ENCODE assay signal across 2 worm cellular contexts in the genomic region with DNA sequence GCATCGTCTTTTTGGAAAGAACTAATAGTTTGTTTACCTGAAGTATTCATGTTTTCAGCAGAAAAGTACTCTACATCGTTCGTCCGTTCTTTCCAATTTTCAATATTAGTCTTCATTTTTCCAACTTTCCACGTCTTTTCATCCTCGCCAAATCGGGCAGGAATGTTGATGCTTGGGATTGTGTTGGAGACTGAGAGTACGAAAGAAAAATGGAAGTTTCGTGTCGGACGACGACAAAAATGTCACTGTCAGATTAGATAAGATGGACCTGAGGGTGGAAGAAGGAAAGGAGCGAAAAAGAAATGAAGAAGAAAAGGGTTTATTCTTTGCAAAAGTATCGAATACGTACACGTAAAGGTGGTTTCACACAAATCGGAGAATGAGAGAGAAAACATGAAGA.
TF ChIP-seq lines count a peak whose summit lies in the region.

No protein-coding gene starts in this region.

TF ChIP-seq in whole organism, L1 larva, 84 proteins besides CTCF, POLR2A, EP300 and RAD21 (continued from another document):
- TF ChIP-seq ztf-11 (tag; optimal IDR thresholded peaks at IDR 0.05; lab: Kevin White, UChicago): no peak
- TF ChIP-seq lin-13 (GFP tag; optimal IDR thresholded peaks at IDR 0.05; lab: Kevin White, UChicago): no peak
- TF ChIP-seq C04F5.9 (tag; optimal IDR thresholded peaks at IDR 0.05; lab: Kevin White, UChicago): no peak
- no peak for TF ChIP-seq C16A3.4 (tag; optimal IDR thresholded peaks at IDR 0.05; lab: Kevin White, UChicago)
- TF ChIP-seq nhr-47 (tag; optimal IDR thresholded peaks at IDR 0.05; lab: Kevin White, UChicago): no peak
- no peak for TF ChIP-seq sox-4 (tag; optimal IDR thresholded peaks at IDR 0.05; lab: Kevin White, UChicago)
- TF ChIP-seq ceh-82 (tag; optimal IDR thresholded peaks at IDR 0.05; lab: Kevin White, UChicago): no peak
- TF ChIP-seq mep-1 (tag; optimal IDR thresholded peaks at IDR 0.05; lab: Kevin White, UChicago): no peak
- TF ChIP-seq fkh-10 (GFP tag; optimal IDR thresholded peaks at IDR 0.05; lab: Kevin White, UChicago): no peak
- no peak for TF ChIP-seq sptf-1 (tag; optimal IDR thresholded peaks at IDR 0.05; lab: Kevin White, UChicago)
- peak; percentile 81 for TF ChIP-seq blmp-1 (tag; optimal IDR thresholded peaks at IDR 0.05; lab: Kevin White, UChicago)
- no peak for TF ChIP-seq unc-86 (tag; optimal IDR thresholded peaks at IDR 0.05; lab: Kevin White, UChicago)
- no peak for TF ChIP-seq hpl-2 (GFP tag; optimal IDR thresholded peaks at IDR 0.05; lab: Kevin White, UChicago)
- TF ChIP-seq hlh-4 (tag; optimal IDR thresholded peaks at IDR 0.05; lab: Kevin White, UChicago): no peak
- no peak for TF ChIP-seq ceh-63 (GFP tag; optimal IDR thresholded peaks at IDR 0.05; lab: Kevin White, UChicago)
- no peak for TF ChIP-seq ceh-90 (tag; optimal IDR thresholded peaks at IDR 0.05; lab: Kevin White, UChicago)
- no peak for TF ChIP-seq ets-5 (GFP tag; IDR thresholded peaks at IDR 0.05; lab: Robert Waterston, UW)
- TF ChIP-seq grh-1 (GFP tag; IDR thresholded peaks at IDR 0.05; lab: Robert Waterston, UW): no peak
- no peak for TF ChIP-seq efl-3 (GFP tag; optimal IDR thresholded peaks at IDR 0.05; lab: Kevin White, UChicago)
- TF ChIP-seq tlp-1 (tag; optimal IDR thresholded peaks at IDR 0.05; lab: Kevin White, UChicago): no peak
- TF ChIP-seq nhr-19 (GFP tag; conservative IDR thresholded peaks at IDR 0.05; lab: Robert Waterston, UW): no peak
- TF ChIP-seq elt-2 (tag; optimal IDR thresholded peaks at IDR 0.05; lab: Kevin White, UChicago): no peak
- TF ChIP-seq ama-1 (optimal IDR thresholded peaks at IDR 0.05; lab: Kevin White, UChicago): no peak
- no peak for TF ChIP-seq snpc-4 (tag; optimal IDR thresholded peaks at IDR 0.05; lab: Kevin White, UChicago)
- no peak for TF ChIP-seq pax-3 (tag; optimal IDR thresholded peaks at IDR 0.05; lab: Kevin White, UChicago)
- peak; percentile 10 for TF ChIP-seq nhr-71 (tag; optimal IDR thresholded peaks at IDR 0.05; lab: Kevin White, UChicago)
- TF ChIP-seq fkh-4 (tag; optimal IDR thresholded peaks at IDR 0.05; lab: Kevin White, UChicago; ENCODE audit: borderline replicate concordance): no peak
- TF ChIP-seq mef-2 (tag; optimal IDR thresholded peaks at IDR 0.05; lab: Kevin White, UChicago): no peak
- TF ChIP-seq nhr-20 (tag; optimal IDR thresholded peaks at IDR 0.05; lab: Kevin White, UChicago): peak; percentile 15
- no peak for TF ChIP-seq egl-27 (tag; optimal IDR thresholded peaks at IDR 0.05; lab: Kevin White, UChicago)
- no peak for TF ChIP-seq mab-9 (GFP tag; IDR thresholded peaks at IDR 0.05; lab: Robert Waterston, UW)
- TF ChIP-seq fkh-8 (tag; optimal IDR thresholded peaks at IDR 0.05; lab: Kevin White, UChicago): no peak
- no peak for TF ChIP-seq hlh-17 (GFP tag; optimal IDR thresholded peaks at IDR 0.05; lab: Kevin White, UChicago; ENCODE audit: borderline replicate concordance)
- no peak for TF ChIP-seq nhr-77 (tag; optimal IDR thresholded peaks at IDR 0.05; lab: Kevin White, UChicago)
- TF ChIP-seq unc-98 (GFP tag; IDR thresholded peaks at IDR 0.05; lab: Robert Waterston, UW): no peak
- TF ChIP-seq alr-1 (tag; optimal IDR thresholded peaks at IDR 0.05; lab: Kevin White, UChicago; ENCODE audit: borderline replicate concordance): no peak
- no peak for TF ChIP-seq lin-15B (tag; optimal IDR thresholded peaks at IDR 0.05; lab: Kevin White, UChicago)
- TF ChIP-seq isw-1 (GFP tag; IDR thresholded peaks at IDR 0.05; lab: Robert Waterston, UW): no peak
- no peak for TF ChIP-seq Y116A8C.19 (tag; optimal IDR thresholded peaks at IDR 0.05; lab: Kevin White, UChicago; ENCODE audit: borderline replicate concordance)
- TF ChIP-seq sup-37 (GFP tag; optimal IDR thresholded peaks at IDR 0.05; lab: Kevin White, UChicago): no peak
- no peak for TF ChIP-seq C34B4.2 (tag; optimal IDR thresholded peaks at IDR 0.05; lab: Kevin White, UChicago)
- TF ChIP-seq lsy-2 (tag; optimal IDR thresholded peaks at IDR 0.05; lab: Kevin White, UChicago): peak; percentile 2 to 32
- TF ChIP-seq elt-3 (tag; optimal IDR thresholded peaks at IDR 0.05; lab: Kevin White, UChicago): peak in 4 of 6 experiments; percentile 17 to 89 (median 46)
- TF ChIP-seq unc-30 (tag; optimal IDR thresholded peaks at IDR 0.05; lab: Kevin White, UChicago): no peak
- no peak for TF ChIP-seq pqm-1 (tag; optimal IDR thresholded peaks at IDR 0.05; lab: Kevin White, UChicago)
- TF ChIP-seq nhr-90 (tag; optimal IDR thresholded peaks at IDR 0.05; lab: Kevin White, UChicago; ENCODE audit: poor library complexity): no peak
- TF ChIP-seq ztf-4 (tag; optimal IDR thresholded peaks at IDR 0.05; lab: Kevin White, UChicago): no peak
- TF ChIP-seq swsn-7 (tag; optimal IDR thresholded peaks at IDR 0.05; lab: Kevin White, UChicago): no peak
- TF ChIP-seq nhr-11 (tag; optimal IDR thresholded peaks at IDR 0.05; lab: Kevin White, UChicago): no peak
- TF ChIP-seq snu-23 (GFP tag; optimal IDR thresholded peaks at IDR 0.05; lab: Kevin White, UChicago): peak; percentile 14
- no peak for TF ChIP-seq zip-4 (GFP tag; optimal IDR thresholded peaks at IDR 0.05; lab: Kevin White, UChicago)
- TF ChIP-seq zag-1 (tag; optimal IDR thresholded peaks at IDR 0.05; lab: Kevin White, UChicago): no peak
- TF ChIP-seq aha-1 (tag; optimal IDR thresholded peaks at IDR 0.05; lab: Kevin White, UChicago): no peak

TF ChIP-seq in whole organism, L2 larva, 48 proteins besides CTCF, POLR2A, EP300 and RAD21 (continued from another document):
- TF ChIP-seq unc-39 (tag; optimal IDR thresholded peaks at IDR 0.05; lab: Kevin White, UChicago) (no peak), ztf-4 (tag; optimal IDR thresholded peaks at IDR 0.05; lab: Kevin White, UChicago) (no peak), unc-62 (GFP tag; optimal IDR thresholded peaks at IDR 0.05; lab: Kevin White, UChicago) (no peak), ama-1 (optimal IDR thresholded peaks at IDR 0.05; lab: Kevin White, UChicago) (peak; percentile 55), unc-55 (GFP tag; optimal IDR thresholded peaks at IDR 0.05; lab: Kevin White, UChicago) (no peak), zag-1 (tag; optimal IDR thresholded peaks at IDR 0.05; lab: Kevin White, UChicago) (no peak)
